Fruit fly (Drosophila melanogaster): ENCODE data around the gene Ag5r2.

Gene Ag5r2

DNA sequence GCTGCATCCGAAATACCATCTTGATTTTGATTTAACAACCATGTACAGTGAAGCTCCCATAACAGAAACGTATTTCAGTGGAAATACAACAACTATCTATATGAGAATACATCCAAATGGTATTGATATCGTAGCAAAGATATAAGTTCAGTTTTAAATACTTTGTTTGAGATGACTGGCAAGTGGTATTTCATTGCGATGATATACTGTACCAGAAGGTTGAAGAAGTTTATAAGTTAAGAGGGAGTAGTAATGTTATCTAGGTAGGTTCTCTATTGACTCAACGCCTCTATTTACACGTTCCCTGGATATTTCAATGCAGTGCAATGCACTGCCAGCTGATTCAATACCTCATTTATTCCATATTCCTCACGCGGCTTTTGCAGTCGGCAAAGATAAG lies 21.8 kb upstream of the Ag5r2 start (continued):
- TF ChIP-seq nmo (GFP tag; optimal IDR thresholded peaks at IDR 0.05) (peak; percentile 35), scrt (GFP tag; optimal IDR thresholded peaks at IDR 0.05) (no peak), phol (tag; optimal IDR thresholded peaks at IDR 0.05) (peak; percentile 13), CG9876 (GFP tag; optimal IDR thresholded peaks at IDR 0.05) (no peak), Ravus (GFP tag; IDR thresholded peaks at IDR 0.05) (no peak), Hr39 (optimal IDR thresholded peaks at IDR 0.05) (no peak), lola (GFP tag; optimal IDR thresholded peaks at IDR 0.05) (peak in 1 of 3 experiments; percentile 11), Dll (GFP tag; IDR thresholded peaks at IDR 0.05; ENCODE audit: partially characterized antibody) (no peak), Six4 (GFP tag; optimal IDR thresholded peaks at IDR 0.05) (no peak), CG15514 (GFP tag; optimal IDR thresholded peaks at IDR 0.05) (no peak)

dm6 chrX:14802611-14803110 lies 18.8 kb upstream of the Ag5r2 start:
- no peak for TF ChIP-seq CG2116 (GFP tag; optimal IDR thresholded peaks at IDR 0.05)
- TF ChIP-seq CG13296 (GFP tag; optimal IDR thresholded peaks at IDR 0.05), result no peak
- peak; percentile 16 for TF ChIP-seq CG3281 (GFP tag; optimal IDR thresholded peaks at IDR 0.05)
- TF ChIP-seq caup (GFP tag; optimal IDR thresholded peaks at IDR 0.05; ENCODE audit: severe bottlenecking), result peak; percentile 10
- TF ChIP-seq CTCF (GFP tag; optimal IDR thresholded peaks at IDR 0.05), result no peak
- peak; percentile 36 for TF ChIP-seq CG18599 (GFP tag; optimal IDR thresholded peaks at IDR 0.05)
- TF ChIP-seq lab (GFP tag; optimal IDR thresholded peaks at IDR 0.05), result peak; percentile 22
- no peak for TF ChIP-seq z (GFP tag; IDR thresholded peaks at IDR 0.05)
- TF ChIP-seq CG6654 (GFP tag; optimal IDR thresholded peaks at IDR 0.05), result no peak
- TF ChIP-seq NC2β (GFP tag; optimal IDR thresholded peaks at IDR 0.05), result no peak
- TF ChIP-seq CG4282 (GFP tag; optimal IDR thresholded peaks at IDR 0.05), result no peak
- no peak for TF ChIP-seq CG6175 (GFP tag; IDR thresholded peaks at IDR 0.05)
- TF ChIP-seq en (GFP tag; optimal IDR thresholded peaks at IDR 0.05), result no peak
- TF ChIP-seq Hmr (GFP tag; optimal IDR thresholded peaks at IDR 0.05), result peak; percentile 18
- no peak for TF ChIP-seq ERR (GFP tag; optimal IDR thresholded peaks at IDR 0.05)
- TF ChIP-seq CG8281 (tag; optimal IDR thresholded peaks at IDR 0.05), result peak; percentile 98
- TF ChIP-seq oc (tag; optimal IDR thresholded peaks at IDR 0.05), result no peak
- TF ChIP-seq Hr78 (GFP tag; optimal IDR thresholded peaks at IDR 0.05), result no peak

DNA sequence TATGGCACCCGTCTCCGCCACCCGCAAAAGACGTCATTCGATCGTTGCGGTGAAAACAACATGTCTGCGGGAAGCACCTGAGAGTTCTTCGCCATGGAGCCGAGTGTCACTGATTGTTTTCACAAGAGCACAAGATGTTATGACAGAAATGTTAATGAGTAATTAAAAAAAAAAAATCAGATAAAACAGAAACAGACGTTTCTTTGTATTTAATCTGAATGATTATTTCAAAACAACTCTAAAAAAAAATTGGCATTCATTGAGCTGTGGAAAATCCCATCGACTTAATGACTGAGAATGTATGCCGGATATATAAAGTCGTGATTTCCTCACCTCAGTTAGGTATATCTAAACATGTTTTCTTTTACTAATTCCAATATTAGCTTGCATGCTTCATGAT lies 2.6 kb upstream of the Ag5r2 start, which contains the start of gene Ag5r:
Gene Ag5r, minus strand, starts transcription at position 101 of the 400 bp plus-strand sequence.
- TF ChIP-seq sens (GFP tag) (peak; percentile 36), caup (GFP tag; optimal IDR thresholded peaks at IDR 0.05; ENCODE audit: severe bottlenecking) (peak; percentile 21), pzg (GFP tag; optimal IDR thresholded peaks at IDR 0.05) (no peak), CG9727 (GFP tag; optimal IDR thresholded peaks at IDR 0.05) (no peak), Blimp-1 (GFP tag; optimal IDR thresholded peaks at IDR 0.05) (no peak)

- no peak for TF ChIP-seq z (GFP tag; IDR thresholded peaks at IDR 0.05)
- no peak for TF ChIP-seq Myb (GFP tag; optimal IDR thresholded peaks at IDR 0.05)
- TF ChIP-seq CG17385 (GFP tag; optimal IDR thresholded peaks at IDR 0.05), result no peak
- TF ChIP-seq klu (GFP tag; IDR thresholded peaks at IDR 0.05), result no peak
- TF ChIP-seq aop (GFP tag; IDR thresholded peaks at IDR 0.05), result no peak
- no peak for TF ChIP-seq NC2β (GFP tag; optimal IDR thresholded peaks at IDR 0.05)
- TF ChIP-seq YL-1 (GFP tag; optimal IDR thresholded peaks at IDR 0.05), result no peak
- TF ChIP-seq Mes4 (GFP tag; optimal IDR thresholded peaks at IDR 0.05), result no peak
- no peak for TF ChIP-seq CG7357 (GFP tag; IDR thresholded peaks at IDR 0.05)
- TF ChIP-seq CG12104 (GFP tag; optimal IDR thresholded peaks at IDR 0.05), result no peak
- no peak for TF ChIP-seq CG12299 (tag; optimal IDR thresholded peaks at IDR 0.05)
- no peak for TF ChIP-seq CG12769 (tag; optimal IDR thresholded peaks at IDR 0.05)
- no peak for TF ChIP-seq CG31441 (GFP tag; IDR thresholded peaks at IDR 0.05)
- no peak for TF ChIP-seq NC2α (GFP tag; optimal IDR thresholded peaks at IDR 0.05)
- TF ChIP-seq dimm (GFP tag; IDR thresholded peaks at IDR 0.05), result no peak
- TF ChIP-seq Dll (GFP tag; IDR thresholded peaks at IDR 0.05; ENCODE audit: partially characterized antibody), result no peak
Observed at dm6 chrX:14776474-14776873, 7.4 kb downstream of the Ag5r2 start, which contains the start of gene CG5347. CG5347 (plus strand) TSS chrX:14776774.
